Fruit fly (Drosophila melanogaster) whole organism, prepupa: ENCODE measurements around the gene CG5953.

Experiments
- Blimp-1 ChIP-seq: fragments of 200-800 bp; sonication (Bioruptor generic); optimal IDR thresholded peaks from 3 replicates; lab custom pipeline; 2017; ENCODE audit warnings: missing biosample characterization, missing genetic modification characterization, mild to moderate bottlenecking, moderate library complexity, missing genetic modification reagents
- CG11294 ChIP-seq: fragments of 200-800 bp; sonication (Bioruptor generic); IDR thresholded peaks from 2 replicates; pipeline ENCODE4 v1.3.6; 2022; ENCODE audit warnings: missing biosample characterization, missing genetic modification characterization
- CG15336 ChIP-seq: fragments of 200-800 bp; sonication (Bioruptor generic); IDR thresholded peaks from 2 replicates; pipeline ENCODE4 v1.3.6; 2022; ENCODE audit warnings: missing biosample characterization, missing genetic modification characterization
- Ets96B ChIP-seq: fragments of 200-800 bp; optimal IDR thresholded peaks from 2 replicates; lab custom pipeline; 2019; ENCODE audit warnings: missing biosample characterization, mild to moderate bottlenecking, missing genetic modification characterization, moderate library complexity
- Gug ChIP-seq: fragments of 200-800 bp; sonication (Bioruptor generic); IDR thresholded peaks from 2 replicates; pipeline ENCODE4 v1.3.6; 2022; ENCODE audit warnings: missing biosample characterization, missing genetic modification characterization
- Met ChIP-seq: fragments of 200-800 bp; sonication (Bioruptor generic); optimal IDR thresholded peaks from 3 replicates; lab custom pipeline; 2016; ENCODE audit warnings: missing biosample characterization, missing genetic modification characterization
- Sox102F ChIP-seq: fragments of 200-800 bp; sonication (Bioruptor generic); optimal IDR thresholded peaks from 2 replicates; lab custom pipeline; 2016; ENCODE audit warnings: missing biosample characterization, mild to moderate bottlenecking, missing genetic modification characterization
- dac ChIP-seq: fragments of 200-800 bp; sonication (Bioruptor generic); optimal IDR thresholded peaks from 2 replicates; lab custom pipeline; 2017; ENCODE audit warnings: missing biosample characterization, mild to moderate bottlenecking, missing genetic modification characterization
- esn ChIP-seq: fragments of 200-800 bp; sonication (Bioruptor generic); optimal IDR thresholded peaks from 2 replicates; lab custom pipeline; 2016; ENCODE audit warnings: missing biosample characterization, mild to moderate bottlenecking, missing genetic modification characterization, moderate library complexity
- fkh ChIP-seq: fragments of 200-800 bp; sonication (Bioruptor generic); optimal IDR thresholded peaks from 3 replicates; lab custom pipeline; 2017; ENCODE audit warnings: missing biosample characterization, mild to moderate bottlenecking, missing genetic modification characterization, moderate library complexity
- svp ChIP-seq: fragments of 200-800 bp; sonication (Bioruptor generic); peaks from one replicate; lab custom pipeline; 2016; ENCODE audit warnings: missing biosample characterization, missing genetic modification characterization
- vri ChIP-seq: fragments of 200-800 bp; sonication (Bioruptor generic); optimal IDR thresholded peaks from 3 replicates; lab custom pipeline; 2016; ENCODE audit warnings: missing biosample characterization, mild to moderate bottlenecking, missing genetic modification characterization

DNA sequence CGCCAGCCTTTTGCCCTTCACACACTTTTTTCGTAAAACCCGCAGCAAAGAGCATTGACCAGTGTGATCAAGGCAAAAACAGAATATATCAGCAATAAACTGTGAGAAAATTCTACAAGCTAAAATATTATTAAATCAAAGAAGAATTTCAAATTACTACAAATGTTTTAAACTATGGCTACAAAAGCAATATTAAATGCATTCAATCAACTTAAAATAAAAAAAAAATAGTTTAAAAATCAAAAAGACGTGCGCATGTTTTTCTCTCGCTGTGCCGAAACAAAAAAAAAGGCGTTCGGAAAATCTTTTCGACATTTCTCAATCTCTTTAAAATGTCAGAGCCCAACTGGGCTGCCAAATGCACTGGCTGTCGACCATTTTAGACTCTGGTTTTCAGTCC is 34.6 kb downstream of the CG5953 start:
- no peak for TF ChIP-seq fkh (GFP tag; lab: Kevin White, UChicago)
- no peak for TF ChIP-seq vri (GFP tag; lab: Kevin White, UChicago)
- peak; percentile 75 for TF ChIP-seq esn (GFP tag; lab: Kevin White, UChicago)
- TF ChIP-seq Blimp-1 (GFP tag; lab: Kevin White, UChicago): no peak
- peak; percentile 64 for TF ChIP-seq CG11294 (GFP tag; lab: Robert Waterston, UW)
- TF ChIP-seq CG15336 (GFP tag; lab: Robert Waterston, UW): peak; percentile 72
- peak; percentile 67 for TF ChIP-seq svp (GFP tag; lab: Kevin White, UChicago)
- TF ChIP-seq Sox102F (GFP tag; lab: Kevin White, UChicago): peak; percentile 48
- peak; percentile 43 for TF ChIP-seq Met (GFP tag; lab: Kevin White, UChicago)
- no peak for TF ChIP-seq Ets96B (tag; lab: Kevin White, UChicago)
- TF ChIP-seq dac (GFP tag; lab: Kevin White, UChicago): no peak
- peak; percentile 49 for TF ChIP-seq Gug (GFP tag; lab: Robert Waterston, UW)
